Fruit fly (Drosophila melanogaster) Kc167 (cell line): ENCODE results near the gene Rnb.

ENCODE experiments used
- Myc ChIP-seq: fragments of >200 bp; optimal IDR thresholded peaks from 2 replicates; lab custom pipeline; 2017; ENCODE audit warnings: missing external identifiers
- Sin3A ChIP-seq: fragments of >200 bp; optimal IDR thresholded peaks from 2 replicates; lab custom pipeline; 2018; ENCODE audit warnings: missing external identifiers
- insv ChIP-seq: fragments of >200 bp; optimal IDR thresholded peaks from 3 replicates; lab custom pipeline; 2018; ENCODE audit warnings: missing external identifiers
- psq ChIP-seq: fragments of >200 bp; optimal IDR thresholded peaks from 2 replicates; lab custom pipeline; 2017; ENCODE audit warnings: missing external identifiers
- ttk ChIP-seq: sonication (Bioruptor generic); optimal IDR thresholded peaks from 2 replicates; lab custom pipeline; 2017; ENCODE audit warnings: missing external identifiers

dm6 chr3R:29763804-29764203 lies 35.4 kb downstream of the Rnb start:
- TF ChIP-seq psq (lab: Kevin White, UChicago) (no peak), Sin3A (lab: Kevin White, UChicago) (no peak), insv (no peak), ttk (no peak), Myc (no peak)
